Worm (Caenorhabditis elegans): ENCODE measurements around the gene twk-35.

The twk-35 gene

DNA sequence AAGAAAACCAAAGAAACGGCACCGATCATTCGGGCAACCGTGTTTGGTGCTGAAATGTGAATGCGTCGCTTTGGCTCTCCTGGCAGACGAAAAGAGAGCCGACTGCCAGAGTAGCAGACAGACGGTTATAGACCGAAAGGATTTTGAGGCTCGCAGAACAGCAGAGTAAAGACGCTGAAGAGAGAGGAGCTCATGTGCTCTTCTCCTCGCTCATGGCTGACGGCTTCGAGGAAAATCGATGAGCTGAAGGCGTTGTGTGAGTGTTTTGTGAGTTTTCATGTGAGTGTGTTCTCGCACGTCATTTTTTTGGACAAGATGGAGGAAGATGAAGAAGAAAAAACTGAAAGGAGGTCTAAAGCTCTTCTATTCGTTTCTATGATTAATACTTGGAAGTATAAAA, 34.0 kb upstream of the twk-35 start, which contains the start of gene sbt-1 (continued):
- peak; percentile 77 for TF ChIP-seq lin-39 (tag; optimal IDR thresholded peaks at IDR 0.05)
- peak; percentile 83 for TF ChIP-seq nfya-1 (tag; optimal IDR thresholded peaks at IDR 0.05; ENCODE audit: insufficient read depth)
- TF ChIP-seq hmg-11 (tag; optimal IDR thresholded peaks at IDR 0.05), result peak; percentile 59

DNA sequence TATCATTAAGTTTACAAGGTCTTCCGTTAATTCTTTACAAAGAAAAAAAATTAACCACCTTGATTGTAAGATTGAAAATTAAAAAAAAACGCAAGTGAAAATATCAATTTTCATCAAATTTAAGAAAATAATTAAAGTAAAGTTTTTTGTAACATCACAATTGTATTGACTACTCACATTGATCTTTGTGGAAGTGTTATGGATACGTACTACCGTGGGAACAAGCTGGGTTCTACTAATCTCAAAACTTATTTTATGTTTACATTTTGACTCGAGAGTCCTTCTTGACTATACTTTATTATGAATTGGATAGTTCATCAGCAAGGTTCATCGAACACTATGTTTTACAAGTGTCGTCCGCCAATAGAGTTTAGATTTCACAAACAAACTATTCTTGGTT, 33.3 kb upstream of the twk-35 start, which contains the start of gene num-1:
Gene num-1, plus strand, starts transcription at position 301 of the 400 bp plus-strand sequence.
- no peak for TF ChIP-seq ama-1 (optimal IDR thresholded peaks at IDR 0.05)
- no peak for TF ChIP-seq ztf-11 (tag; optimal IDR thresholded peaks at IDR 0.05)
- TF ChIP-seq zag-1 (tag; optimal IDR thresholded peaks at IDR 0.05), result no peak
- no peak for TF ChIP-seq ztf-4 (tag; optimal IDR thresholded peaks at IDR 0.05)

DNA sequence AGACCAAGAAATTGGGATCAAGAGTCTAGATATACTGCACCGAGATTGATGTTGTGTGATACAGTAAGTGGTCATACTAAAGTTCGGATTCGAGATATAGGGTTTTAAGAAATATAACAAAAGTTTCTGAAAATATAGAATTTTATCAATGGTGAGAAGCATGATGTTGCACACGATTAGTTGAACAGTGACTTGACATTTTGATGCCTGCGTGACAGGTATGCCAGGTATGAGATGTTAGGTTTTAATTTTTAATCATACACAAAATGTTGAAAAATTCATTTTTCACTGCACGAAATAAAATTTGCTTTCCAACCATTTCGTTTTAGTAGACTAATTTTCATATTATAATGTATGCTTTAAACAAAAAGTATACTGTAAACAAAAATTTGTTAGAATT, 32.4 kb upstream of the twk-35 start:
- no peak for TF ChIP-seq nhr-28 (tag; optimal IDR thresholded peaks at IDR 0.05)
- no peak for TF ChIP-seq ama-1 (optimal IDR thresholded peaks at IDR 0.05)

DNA sequence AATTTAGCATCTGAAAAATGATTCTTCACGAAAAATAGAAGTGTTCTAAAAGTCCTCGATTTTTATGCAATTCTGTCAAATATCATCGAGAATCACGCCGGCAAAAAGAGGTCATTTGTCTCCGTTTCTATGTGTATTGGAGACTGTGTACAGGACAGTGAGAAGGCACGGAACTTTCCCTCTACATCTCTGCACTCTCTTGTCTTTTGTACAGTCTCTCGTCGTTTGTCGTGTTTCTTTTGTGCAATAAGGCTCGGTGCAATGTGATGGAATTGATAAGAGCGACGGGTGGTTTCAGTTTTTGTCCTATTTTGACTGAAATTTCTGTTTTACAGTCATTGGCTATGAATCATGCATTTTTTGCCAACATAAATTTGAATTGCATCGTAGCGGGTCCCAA, 30.9 kb upstream of the twk-35 start:
- peak; percentile 2 for TF ChIP-seq jun-1 (tag; optimal IDR thresholded peaks at IDR 0.05)
- no peak for TF ChIP-seq lin-15B (tag; optimal IDR thresholded peaks at IDR 0.05)
- TF ChIP-seq hmg-11 (tag; optimal IDR thresholded peaks at IDR 0.05), result no peak
- TF ChIP-seq egl-27 (tag; optimal IDR thresholded peaks at IDR 0.05), result no peak
- no peak for TF ChIP-seq tbx-2 (tag; optimal IDR thresholded peaks at IDR 0.05)
- TF ChIP-seq nhr-28 (tag; optimal IDR thresholded peaks at IDR 0.05), result no peak
- TF ChIP-seq pha-4 (tag; optimal IDR thresholded peaks at IDR 0.05), result peak; percentile 83
- TF ChIP-seq elt-2 (tag; optimal IDR thresholded peaks at IDR 0.05), result peak; percentile 74
- no peak for TF ChIP-seq egl-5 (tag; optimal IDR thresholded peaks at IDR 0.05)
- TF ChIP-seq pqm-1 (tag; optimal IDR thresholded peaks at IDR 0.05), result peak; percentile 75
- TF ChIP-seq mml-1 (tag; optimal IDR thresholded peaks at IDR 0.05), result no peak
- TF ChIP-seq ztf-4 (tag; optimal IDR thresholded peaks at IDR 0.05), result no peak
- no peak for TF ChIP-seq daf-12 (tag; optimal IDR thresholded peaks at IDR 0.05)
- no peak for TF ChIP-seq ZK546.5 (tag; optimal IDR thresholded peaks at IDR 0.05)
- TF ChIP-seq ceh-16 (tag; optimal IDR thresholded peaks at IDR 0.05), result no peak
- TF ChIP-seq elt-3 (tag; optimal IDR thresholded peaks at IDR 0.05), result no peak
- no peak for TF ChIP-seq zag-1 (tag; optimal IDR thresholded peaks at IDR 0.05)

DNA sequence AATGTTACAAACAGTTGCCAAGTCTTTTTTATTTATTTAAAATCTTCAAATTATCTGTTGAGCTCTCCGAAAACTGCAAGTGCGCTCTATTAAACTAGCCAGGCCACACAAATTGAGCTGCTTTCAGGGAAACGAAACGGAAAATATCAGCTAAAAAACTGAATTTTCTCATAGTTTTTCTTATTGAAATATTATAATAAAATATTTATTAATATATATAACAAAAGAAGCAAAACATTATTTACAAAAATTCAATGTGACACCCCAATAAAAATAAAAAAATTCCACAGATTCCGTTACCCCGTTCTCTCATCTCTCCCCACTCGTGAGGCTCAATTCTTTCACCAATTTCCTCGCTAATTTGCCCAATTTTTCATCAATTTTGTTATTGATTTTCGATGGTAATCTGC, 30.2 kb upstream of the twk-35 start:
- TF ChIP-seq aly-2 (tag; optimal IDR thresholded peaks at IDR 0.05) (no peak), nhr-76 (tag; optimal IDR thresholded peaks at IDR 0.05) (no peak), hmg-11 (tag; optimal IDR thresholded peaks at IDR 0.05) (peak; percentile 34), eor-1 (tag; optimal IDR thresholded peaks at IDR 0.05) (no peak), mdl-1 (tag; optimal IDR thresholded peaks at IDR 0.05) (no peak), lin-39 (tag; optimal IDR thresholded peaks at IDR 0.05) (no peak), nhr-25 (tag; optimal IDR thresholded peaks at IDR 0.05) (no peak), elt-2 (tag; optimal IDR thresholded peaks at IDR 0.05) (no peak), ama-1 (optimal IDR thresholded peaks at IDR 0.05) (no peak), lsy-12 (tag; optimal IDR thresholded peaks at IDR 0.05) (no peak), unc-62 (GFP tag; optimal IDR thresholded peaks at IDR 0.05) (no peak), fkh-2 (tag; optimal IDR thresholded peaks at IDR 0.05) (no peak), nhr-43 (tag; optimal IDR thresholded peaks at IDR 0.05; ENCODE audit: poor library complexity, severe bottlenecking) (no peak), snpc-4 (tag; optimal IDR thresholded peaks at IDR 0.05) (no peak), nfya-1 (tag; optimal IDR thresholded peaks at IDR 0.05; ENCODE audit: insufficient read depth) (no peak), pha-4 (tag; optimal IDR thresholded peaks at IDR 0.05) (peak; percentile 35), lin-15B (tag; optimal IDR thresholded peaks at IDR 0.05) (peak; percentile 10), nhr-23 (tag; optimal IDR thresholded peaks at IDR 0.05) (no peak), elt-3 (tag; optimal IDR thresholded peaks at IDR 0.05) (no peak), tbx-2 (tag; optimal IDR thresholded peaks at IDR 0.05) (no peak), ceh-28 (tag; optimal IDR thresholded peaks at IDR 0.05) (no peak), mml-1 (tag; optimal IDR thresholded peaks at IDR 0.05) (no peak), jun-1 (tag; optimal IDR thresholded peaks at IDR 0.05) (no peak), nhr-67 (tag; optimal IDR thresholded peaks at IDR 0.05) (no peak), nhr-11 (tag; optimal IDR thresholded peaks at IDR 0.05) (no peak)

All from whole organism, L3 larva.